Worm (Caenorhabditis elegans): ENCODE results near the gene Y66D12A.30.
A peak's percentile ranks its signal among the peaks of the same experiment; 100 is the strongest.

The Y66D12A.30 gene

DNA sequence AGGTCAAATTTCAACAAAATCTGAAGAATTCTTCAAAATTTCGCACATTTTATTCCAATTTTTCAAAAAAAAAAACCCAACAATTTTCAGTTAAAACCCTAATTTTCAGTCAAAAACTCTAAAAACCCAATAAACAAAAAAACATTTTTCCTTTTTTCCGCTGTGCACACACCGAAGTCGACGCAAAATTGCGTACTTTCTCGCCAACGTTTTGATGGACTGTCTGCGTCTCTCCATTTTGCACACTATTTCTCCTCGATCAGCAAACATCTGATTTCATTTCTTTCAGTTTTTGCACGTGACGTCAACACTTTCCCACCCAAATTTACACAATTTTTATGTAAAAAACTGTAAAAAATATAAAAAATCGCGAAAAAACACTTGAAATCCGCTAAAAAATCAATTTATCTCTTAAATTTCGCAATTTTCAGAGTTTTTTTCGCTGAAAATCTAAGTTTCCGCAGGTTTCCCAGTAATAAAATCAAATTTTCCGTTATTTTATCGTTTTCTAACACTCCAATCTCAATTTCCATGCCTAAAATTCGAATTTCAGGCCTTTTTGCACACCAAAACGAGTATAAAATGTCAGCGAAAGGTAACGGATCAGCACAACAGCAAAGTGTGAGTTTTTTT, 47.6 kb downstream of the Y66D12A.30 start, which contains the start of gene crh-1 (continued):
- TF ChIP-seq nhr-21 (tag; optimal IDR thresholded peaks at IDR 0.05) = peak; percentile 46
- peak; percentile 45 for TF ChIP-seq fos-1 (tag; optimal IDR thresholded peaks at IDR 0.05)
- peak; percentile 21 for TF ChIP-seq lin-11 (tag; optimal IDR thresholded peaks at IDR 0.05)
- TF ChIP-seq peb-1 (tag; optimal IDR thresholded peaks at IDR 0.05) = no peak
- peak; percentile 68 for TF ChIP-seq ztf-4 (tag; optimal IDR thresholded peaks at IDR 0.05)
- TF ChIP-seq sem-4 (tag; optimal IDR thresholded peaks at IDR 0.05) = peak; percentile 90
- TF ChIP-seq F13H6.1 (tag; optimal IDR thresholded peaks at IDR 0.05) = peak; percentile 76
- TF ChIP-seq mab-5 (tag; optimal IDR thresholded peaks at IDR 0.05) = peak; percentile 78

DNA sequence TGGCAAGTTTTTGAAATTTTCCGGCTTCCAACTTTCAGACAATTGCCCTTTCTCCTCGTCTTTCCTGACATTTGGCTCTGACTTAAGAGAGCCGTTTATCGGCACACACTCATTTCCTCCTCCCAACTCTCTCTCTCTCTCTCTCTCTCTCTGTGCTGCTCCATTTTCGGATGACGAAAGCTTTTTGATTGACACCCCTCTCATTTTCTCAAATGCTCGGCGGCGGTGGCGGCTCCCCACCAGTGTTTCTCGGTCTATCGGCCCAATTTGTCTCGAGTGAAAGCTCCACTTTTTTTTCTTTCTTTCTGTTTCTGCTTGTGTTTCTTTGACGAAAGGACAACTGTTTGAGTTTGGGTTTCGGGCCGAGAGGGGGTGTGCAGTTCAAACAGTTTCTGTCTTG, 50.1 kb downstream of the Y66D12A.30 start:
- TF ChIP-seq nhr-10 (tag; optimal IDR thresholded peaks at IDR 0.05) (no peak), egl-27 (tag; optimal IDR thresholded peaks at IDR 0.05) (no peak), ztf-4 (tag; optimal IDR thresholded peaks at IDR 0.05) (no peak), sma-3 (GFP tag; optimal IDR thresholded peaks at IDR 0.05) (no peak), Y55F3AM.14 (GFP tag; optimal IDR thresholded peaks at IDR 0.05) (no peak), peb-1 (tag; optimal IDR thresholded peaks at IDR 0.05) (no peak), ama-1 (optimal IDR thresholded peaks at IDR 0.05) (no peak), lin-39 (tag; optimal IDR thresholded peaks at IDR 0.05) (no peak), ceh-16 (tag; optimal IDR thresholded peaks at IDR 0.05) (no peak), dmd-4 (tag; optimal IDR thresholded peaks at IDR 0.05) (no peak), lin-13 (GFP tag; optimal IDR thresholded peaks at IDR 0.05) (no peak)

DNA sequence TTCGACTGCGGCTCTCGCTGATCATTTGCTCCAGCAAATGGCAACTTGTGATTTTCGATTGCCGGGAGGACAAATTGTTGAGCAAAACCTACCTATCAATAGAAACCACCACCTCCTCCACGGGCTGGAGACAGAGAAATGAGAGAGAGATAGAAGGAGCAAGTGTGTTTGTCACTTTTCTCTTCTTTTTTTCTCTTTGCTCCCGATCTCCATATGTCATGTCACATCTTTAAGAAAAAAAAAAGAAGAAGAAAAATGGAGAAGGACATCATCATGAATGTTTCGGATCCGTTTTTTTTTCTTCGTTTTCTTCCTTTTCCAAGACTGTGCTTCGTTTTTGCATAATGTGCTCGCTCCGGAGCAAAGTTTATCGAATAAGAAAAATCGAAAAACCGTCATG, 51.1 kb downstream of the Y66D12A.30 start:
- TF ChIP-seq nhr-10 (tag; optimal IDR thresholded peaks at IDR 0.05) = no peak
- TF ChIP-seq skn-1 (tag; optimal IDR thresholded peaks at IDR 0.05) = no peak
- TF ChIP-seq nhr-129 (tag; optimal IDR thresholded peaks at IDR 0.05) = peak; percentile 73
- no peak for TF ChIP-seq ama-1 (optimal IDR thresholded peaks at IDR 0.05)
- TF ChIP-seq nhr-237 (tag; optimal IDR thresholded peaks at IDR 0.05) = no peak
- peak in 1 of 2 experiments; percentile 19 for TF ChIP-seq lsy-2 (tag; optimal IDR thresholded peaks at IDR 0.05)
- TF ChIP-seq sma-9 (GFP tag; optimal IDR thresholded peaks at IDR 0.05) = peak; percentile 9
- TF ChIP-seq sma-9 (tag; optimal IDR thresholded peaks at IDR 0.05) = no peak
- TF ChIP-seq ceh-16 (tag; optimal IDR thresholded peaks at IDR 0.05) = no peak
- TF ChIP-seq F13H6.1 (tag; optimal IDR thresholded peaks at IDR 0.05) = no peak
- TF ChIP-seq C34F6.9 (tag; optimal IDR thresholded peaks at IDR 0.05) = peak; percentile 32
- no peak for TF ChIP-seq lin-39 (tag; optimal IDR thresholded peaks at IDR 0.05)
- TF ChIP-seq gmeb-1 (tag; optimal IDR thresholded peaks at IDR 0.05) = no peak
